Worm (Caenorhabditis elegans) whole organism, mixed stage, embryonic: ENCODE results near the gene abf-5.

Source experiments
- elt-1 ChIP-seq: sonication (generic microtip); optimal IDR thresholded peaks from 2 replicates; lab custom pipeline; 2017; ENCODE audit warnings: missing genetic modification characterization, mild to moderate bottlenecking, missing compliant biosample characterization, antibody characterized with exemption, moderate library complexity, borderline replicate concordance; ENCODE audit not compliant: insufficient read depth
- lin-13 ChIP-seq: fragments of 150-350 bp; optimal IDR thresholded peaks from 2 replicates; lab custom pipeline; 2014; ENCODE audit warnings: missing biosample characterization, missing genetic modification characterization
- nhr-237 ChIP-seq: fragments of 150-350 bp; optimal IDR thresholded peaks from 2 replicates; lab custom pipeline; 2014; ENCODE audit warnings: missing biosample characterization, missing genetic modification characterization
- nhr-76 ChIP-seq: sonication (generic microtip); optimal IDR thresholded peaks from 2 replicates; lab custom pipeline; 2017; ENCODE audit warnings: missing biosample characterization, missing genetic modification characterization
- unc-39 ChIP-seq: fragments of 150-350 bp; optimal IDR thresholded peaks from 2 replicates; lab custom pipeline; 2014; ENCODE audit warnings: missing biosample characterization, missing genetic modification characterization

DNA sequence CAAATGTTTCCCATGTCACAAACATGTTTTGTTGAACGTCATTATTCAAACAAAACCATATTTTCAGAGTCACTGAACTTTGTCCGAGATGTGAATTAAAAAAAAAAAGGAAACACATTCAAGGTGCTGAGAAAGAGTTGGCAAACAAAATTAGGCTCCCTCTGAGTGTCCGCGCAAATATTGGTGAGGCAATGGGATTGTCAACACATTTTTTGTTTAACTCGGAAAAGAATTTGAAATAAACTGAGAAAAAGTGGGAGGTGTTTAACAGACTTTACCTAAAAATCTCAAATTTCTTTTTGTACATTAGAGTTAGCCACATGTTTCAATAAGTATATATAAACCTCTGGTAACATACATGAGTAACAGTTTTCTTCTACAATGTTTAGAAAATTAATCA, 1.1 kb downstream of the abf-5 start, which contains the start of gene abf-6:
- TF ChIP-seq lin-13 (tag; lab: Kevin White, UChicago) = no peak
- no peak for TF ChIP-seq nhr-237
- TF ChIP-seq elt-1 (tag; lab: Kevin White, UChicago) = no peak
- no peak for TF ChIP-seq nhr-76 (tag; lab: Kevin White, UChicago)
- TF ChIP-seq unc-39 (tag; lab: Kevin White, UChicago) = no peak
